Fruit fly (Drosophila melanogaster) whole organism, wandering third instar larva: Measurements from ENCODE around the gene Eig71Eg.

Experiments used
- Abd-B ChIP-seq: fragments of >200 bp; optimal IDR thresholded peaks from 2 replicates; lab custom pipeline; 2017; ENCODE audit warnings: missing biosample characterization, missing genetic modification characterization
- CG32264 ChIP-seq: fragments of 200-800 bp; sonication (Bioruptor generic); optimal IDR thresholded peaks from 2 replicates; lab custom pipeline; 2016; ENCODE audit warnings: missing biosample characterization, missing genetic modification characterization
- CG9705 ChIP-seq: fragments of 200-800 bp; sonication (Bioruptor generic); optimal IDR thresholded peaks from 2 replicates; lab custom pipeline; 2018; ENCODE audit warnings: missing biosample characterization, mild to moderate bottlenecking, missing genetic modification characterization
- CrebA ChIP-seq: fragments of 200-800 bp; sonication (Bioruptor generic); optimal IDR thresholded peaks from 2 replicates; lab custom pipeline; 2016; ENCODE audit warnings: missing biosample characterization, mild to moderate bottlenecking, missing genetic modification characterization, borderline replicate concordance
- Dif ChIP-seq: fragments of 200-275, 200-300 bp; sonication (Bioruptor generic); optimal IDR thresholded peaks from 2 replicates; lab custom pipeline; 2018; ENCODE audit warnings: missing biosample characterization, missing genetic modification characterization; ENCODE audit not compliant: partially characterized antibody
- GATAd ChIP-seq: sonication (Bioruptor generic); optimal IDR thresholded peaks from 2 replicates; lab custom pipeline; 2016; ENCODE audit warnings: missing biosample characterization, missing genetic modification characterization
- HLH106 ChIP-seq: fragments of 200-800 bp; optimal IDR thresholded peaks from 3 replicates; lab custom pipeline; 2019; ENCODE audit warnings: missing biosample characterization, mild to moderate bottlenecking, missing genetic modification characterization, moderate library complexity
- Hnf4 ChIP-seq: fragments of 200-800 bp; sonication (Bioruptor generic); optimal IDR thresholded peaks from 2 replicates; lab custom pipeline; 2016; ENCODE audit warnings: missing biosample characterization, mild to moderate bottlenecking, missing genetic modification characterization
- Hr78 ChIP-seq: fragments of >200 bp; optimal IDR thresholded peaks from 2 replicates; lab custom pipeline; 2017; ENCODE audit warnings: missing biosample characterization, missing genetic modification characterization
- Hr83 ChIP-seq: fragments of 200-300 bp; sonication (Bioruptor generic); optimal IDR thresholded peaks from 2 replicates; lab custom pipeline; 2016; ENCODE audit warnings: missing biosample characterization, mild to moderate bottlenecking, missing genetic modification characterization, moderate library complexity; ENCODE audit not compliant: poor library complexity, severe bottlenecking
- Mio ChIP-seq: sonication (Bioruptor generic); optimal IDR thresholded peaks from 2 replicates; lab custom pipeline; 2016; ENCODE audit warnings: missing biosample characterization, missing genetic modification characterization
- Myc ChIP-seq: fragments of >200 bp; optimal IDR thresholded peaks from 2 replicates; lab custom pipeline; 2017
- N ChIP-seq: fragments of >200 bp; optimal IDR thresholded peaks from 2 replicates; lab custom pipeline; 2018; ENCODE audit warnings: missing biosample characterization, missing external identifiers, missing genetic modification characterization
- OdsH ChIP-seq: fragments of 200-800 bp; sonication (Bioruptor generic); optimal IDR thresholded peaks from 2 replicates; lab custom pipeline; 2016; ENCODE audit warnings: missing biosample characterization, mild to moderate bottlenecking, missing genetic modification characterization
- Sp1 ChIP-seq: fragments of 200-800 bp; sonication (Bioruptor generic); optimal IDR thresholded peaks from 3 replicates; lab custom pipeline; 2019; ENCODE audit warnings: missing biosample characterization, mild to moderate bottlenecking, missing genetic modification characterization, moderate library complexity
- Vsx2 ChIP-seq: fragments of 200-300, 225-300 bp; sonication (Bioruptor generic); optimal IDR thresholded peaks from 2 replicates; lab custom pipeline; 2018; ENCODE audit warnings: missing biosample characterization, missing genetic modification characterization; ENCODE audit not compliant: partially characterized antibody
- br ChIP-seq: fragments of 200-800 bp; sonication (Bioruptor generic); optimal IDR thresholded peaks from 2 replicates; lab custom pipeline; 2016; ENCODE audit warnings: missing biosample characterization, missing genetic modification characterization
- dl ChIP-seq, 2 experiments: fragments of 175-275, 200-275 bp in 1 of 2; fragments of 200-275 bp in 1 of 2; sonication (Bioruptor generic); optimal IDR thresholded peaks; lab custom pipeline; 2018; ENCODE audit warnings: mild to moderate bottlenecking in 2 of 2, missing biosample characterization in 2 of 2, missing genetic modification characterization in 2 of 2, moderate library complexity in 2 of 2; ENCODE audit not compliant: partially characterized antibody in 2 of 2, insufficient read depth in 1 of 2
- dmrt93B ChIP-seq: fragments of 200-800 bp; sonication (Bioruptor generic); optimal IDR thresholded peaks from 2 replicates; lab custom pipeline; 2018; ENCODE audit warnings: missing biosample characterization, mild to moderate bottlenecking, missing genetic modification characterization
- dsf ChIP-seq: sonication (Bioruptor generic); optimal IDR thresholded peaks from 2 replicates; lab custom pipeline; 2016; ENCODE audit warnings: missing biosample characterization, missing genetic modification characterization, borderline replicate concordance
- ey ChIP-seq: fragments of 200-800 bp; sonication (Bioruptor generic); optimal IDR thresholded peaks from 2 replicates; lab custom pipeline; 2016; ENCODE audit warnings: missing biosample characterization, missing genetic modification characterization
- foxo ChIP-seq, 2 experiments: fragments of 200-800 bp; sonication (Bioruptor generic); optimal IDR thresholded peaks; 2 replicates in 1 of 2; 3 replicates in 1 of 2; lab custom pipeline; 2016 to 2017; ENCODE audit warnings: missing biosample characterization in 2 of 2, missing genetic modification characterization in 2 of 2
- fru ChIP-seq: fragments of 200-800 bp; sonication (Bioruptor generic); optimal IDR thresholded peaks from 3 replicates; lab custom pipeline; 2016; ENCODE audit warnings: missing biosample characterization, mild to moderate bottlenecking, missing genetic modification characterization
- jim ChIP-seq: fragments of 175-275, 200-325 bp; sonication (Bioruptor generic); optimal IDR thresholded peaks from 2 replicates; lab custom pipeline; 2016; ENCODE audit warnings: missing biosample characterization, mild to moderate bottlenecking, missing genetic modification characterization
- lola ChIP-seq: fragments of >200 bp; optimal IDR thresholded peaks from 2 replicates; lab custom pipeline; 2017; ENCODE audit warnings: missing biosample characterization, missing genetic modification characterization
- pan ChIP-seq: fragments of >200 bp; optimal IDR thresholded peaks from 2 replicates; lab custom pipeline; 2017
- psq ChIP-seq: fragments of 200-800 bp; sonication (Bioruptor generic); optimal IDR thresholded peaks from 3 replicates; lab custom pipeline; 2017; ENCODE audit warnings: missing biosample characterization, mild to moderate bottlenecking, missing genetic modification characterization, moderate library complexity
- rgr ChIP-seq: fragments of 200-800 bp; sonication (Bioruptor generic); optimal IDR thresholded peaks from 3 replicates; lab custom pipeline; 2016; ENCODE audit warnings: missing biosample characterization, mild to moderate bottlenecking, missing genetic modification characterization
- sage ChIP-seq: fragments of 200-800 bp; sonication (Bioruptor generic); optimal IDR thresholded peaks from 2 replicates; lab custom pipeline; 2016; ENCODE audit warnings: missing biosample characterization, mild to moderate bottlenecking, missing genetic modification characterization
- usp ChIP-seq: fragments of >200 bp; optimal IDR thresholded peaks from 2 replicates; lab custom pipeline; 2017; ENCODE audit warnings: missing biosample characterization, missing genetic modification characterization
- woc ChIP-seq: sonication (Bioruptor generic); optimal IDR thresholded peaks from 2 replicates; lab custom pipeline; 2016; ENCODE audit warnings: missing biosample characterization, mild to moderate bottlenecking, missing genetic modification characterization

Gene Eig71Eg

dm6 chr3L:15650552-15650951 is 6.9 kb upstream of the Eig71Eg start, which contains the start of gene CG43084:
CG43084 (plus strand) TSS chr3L:15650852.
- no peak for TF ChIP-seq lola
- TF ChIP-seq rgr (GFP tag; lab: Kevin White, UChicago): no peak
- TF ChIP-seq Dif: no peak
- TF ChIP-seq dl (GFP tag; optimal IDR thresholded peaks at IDR 0.05; lab: Kevin White, UChicago; ENCODE audit: insufficient read depth in 1 of 2, partially characterized antibody in 2 of 2): no peak
- no peak for TF ChIP-seq Abd-B
- TF ChIP-seq Myc (lab: Kevin White, UChicago): no peak
- TF ChIP-seq Hr78 (GFP tag; lab: Kevin White, UChicago): no peak
- TF ChIP-seq dmrt93B (GFP tag; lab: Kevin White, UChicago): no peak
- TF ChIP-seq CG32264: no peak
- TF ChIP-seq GATAd (GFP tag; lab: Kevin White, UChicago): no peak
- TF ChIP-seq fru (GFP tag; lab: Kevin White, UChicago): no peak
- no peak for TF ChIP-seq foxo (GFP tag; optimal IDR thresholded peaks at IDR 0.05; lab: Kevin White, UChicago)
- TF ChIP-seq CrebA (GFP tag; lab: Kevin White, UChicago): no peak
- TF ChIP-seq Mio (GFP tag; lab: Kevin White, UChicago): no peak
- TF ChIP-seq woc (GFP tag; lab: Kevin White, UChicago): no peak
- no peak for TF ChIP-seq Vsx2 (GFP tag; lab: Kevin White, UChicago)
- no peak for TF ChIP-seq Sp1 (GFP tag; lab: Kevin White, UChicago)
- TF ChIP-seq HLH106 (tag; lab: Kevin White, UChicago): no peak

DNA sequence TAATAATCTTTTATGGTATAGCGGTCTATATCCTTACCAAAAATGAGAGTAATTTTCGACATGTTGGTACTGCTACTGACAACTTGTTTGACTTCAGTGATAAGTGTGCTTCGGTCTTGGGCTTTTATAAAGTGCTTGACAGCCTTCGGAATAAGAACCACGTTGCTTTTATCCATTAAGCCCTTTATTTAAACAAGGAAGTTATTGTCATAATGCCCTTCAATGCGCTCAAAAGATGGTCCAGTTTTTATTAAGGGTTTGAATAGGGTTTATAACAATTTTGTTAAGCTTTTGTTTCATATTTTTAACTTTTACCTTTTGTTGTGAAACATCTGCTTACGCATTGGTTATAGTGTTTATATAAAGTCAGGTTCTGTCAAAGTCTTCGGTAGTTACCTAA is 5.3 kb upstream of the Eig71Eg start, which contains the start of the genes Eig71Ec and Eig71Ed:
Gene Eig71Ec (minus strand): TSS at position 101 of the 400 bp plus-strand sequence.
Gene Eig71Ed (plus strand): TSS at position 384 of the 400 bp plus-strand sequence.
- no peak for TF ChIP-seq dsf
- TF ChIP-seq dl (GFP tag; optimal IDR thresholded peaks at IDR 0.05; lab: Kevin White, UChicago; ENCODE audit: insufficient read depth in 1 of 2, partially characterized antibody in 2 of 2): no peak
- no peak for TF ChIP-seq psq
- no peak for TF ChIP-seq CG9705 (GFP tag; lab: Kevin White, UChicago)
- no peak for TF ChIP-seq woc (GFP tag; lab: Kevin White, UChicago)
- no peak for TF ChIP-seq foxo (GFP tag; optimal IDR thresholded peaks at IDR 0.05; lab: Kevin White, UChicago)
- no peak for TF ChIP-seq br (GFP tag; lab: Kevin White, UChicago)
- no peak for TF ChIP-seq sage (GFP tag; lab: Kevin White, UChicago)
- TF ChIP-seq pan (lab: Kevin White, UChicago): no peak
- TF ChIP-seq Abd-B: no peak
- no peak for TF ChIP-seq jim (GFP tag; lab: Kevin White, UChicago)
- TF ChIP-seq usp (GFP tag; lab: Kevin White, UChicago): no peak

DNA sequence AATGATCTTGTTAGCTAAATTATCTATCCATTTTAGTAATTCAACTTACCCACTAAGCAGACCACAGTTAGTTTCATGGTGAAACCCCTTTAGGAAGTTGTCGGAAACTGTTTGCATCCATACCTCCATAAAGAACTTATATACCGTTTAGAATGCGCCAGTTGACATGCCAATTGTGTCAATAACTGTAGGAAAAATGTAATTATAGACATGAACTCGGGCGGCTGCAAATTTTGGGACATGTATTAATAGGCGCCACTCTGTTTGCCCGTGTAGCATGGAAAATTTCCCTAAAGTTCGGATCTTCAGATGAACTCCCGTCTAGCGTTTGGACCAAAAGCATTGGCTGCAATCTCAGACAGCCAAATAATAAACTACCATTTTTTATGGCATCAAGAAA is 1.5 kb upstream of the Eig71Eg start, which contains the start of gene Eig71Ee:
Gene Eig71Ee (minus strand): TSS at position 101 of the 400 bp plus-strand sequence.
- TF ChIP-seq Hr83 (GFP tag; lab: Kevin White, UChicago) (peak; percentile 10), pan (lab: Kevin White, UChicago) (no peak)

DNA sequence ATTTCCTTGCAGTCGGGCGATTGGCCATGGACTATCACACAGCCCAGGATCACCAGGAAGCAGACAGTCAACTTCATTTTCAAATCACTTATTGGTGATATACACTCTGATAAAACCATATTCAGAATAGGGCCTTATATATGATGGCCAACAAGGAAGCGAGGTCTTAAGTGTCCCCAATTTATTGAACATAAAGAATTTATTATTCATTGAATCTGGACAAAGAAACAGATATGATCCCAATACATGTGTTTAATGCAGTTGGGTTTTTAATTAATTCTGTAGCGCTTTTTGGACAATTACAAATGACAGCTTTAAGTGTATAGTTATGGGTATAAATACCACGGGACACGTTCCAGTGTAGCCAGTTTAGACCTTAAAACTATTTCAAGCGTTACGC is 1.9 kb downstream of the Eig71Eg start, which contains the start of the genes Eig71Eh and Eig71Ei:
Gene Eig71Eh (minus strand): TSS at position 101 of the 400 bp plus-strand sequence.
Gene Eig71Ei (plus strand): TSS at position 367 of the 400 bp plus-strand sequence.
- no peak for TF ChIP-seq CrebA (GFP tag; lab: Kevin White, UChicago)
- no peak for TF ChIP-seq Hnf4 (GFP tag; lab: Kevin White, UChicago)
- TF ChIP-seq Sp1 (GFP tag; lab: Kevin White, UChicago): no peak
- no peak for TF ChIP-seq Myc (lab: Kevin White, UChicago)
- TF ChIP-seq jim (GFP tag; lab: Kevin White, UChicago): no peak
- no peak for TF ChIP-seq Dif
- TF ChIP-seq N (GFP tag; lab: Kevin White, UChicago): no peak
- TF ChIP-seq Hr78 (GFP tag; lab: Kevin White, UChicago): no peak
- TF ChIP-seq lola: no peak
- TF ChIP-seq dmrt93B (GFP tag; lab: Kevin White, UChicago): no peak
- TF ChIP-seq ey (GFP tag; lab: Kevin White, UChicago): no peak
- TF ChIP-seq CG9705 (GFP tag; lab: Kevin White, UChicago): no peak
- TF ChIP-seq Vsx2 (GFP tag; lab: Kevin White, UChicago): no peak
- no peak for TF ChIP-seq foxo (GFP tag; optimal IDR thresholded peaks at IDR 0.05; lab: Kevin White, UChicago)
- no peak for TF ChIP-seq OdsH (GFP tag; lab: Kevin White, UChicago)
- no peak for TF ChIP-seq rgr (GFP tag; lab: Kevin White, UChicago)
